Worm (Caenorhabditis elegans): ENCODE results near the gene F52D2.5.

DNA sequence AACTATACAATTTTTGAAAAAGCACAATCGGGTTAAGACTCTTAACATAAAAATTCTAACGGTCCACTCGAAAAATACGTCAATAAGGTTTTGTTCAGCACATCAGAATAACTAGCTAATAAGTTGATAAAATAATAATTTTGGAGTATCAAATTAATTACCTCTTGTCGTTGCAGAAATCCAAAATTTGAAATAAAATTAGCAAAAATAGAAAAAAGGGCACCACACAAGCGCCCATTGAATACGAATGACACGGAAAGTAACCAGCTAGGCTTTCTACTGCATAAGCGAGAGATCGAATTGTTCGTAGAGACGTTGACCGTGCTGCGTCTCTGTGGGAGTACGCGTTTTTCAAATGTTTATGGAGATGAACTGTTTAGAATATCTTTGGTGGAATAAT, 15.5 kb downstream of the F52D2.5 start:
- no peak for TF ChIP-seq unc-39 (tag; optimal IDR thresholded peaks at IDR 0.05)
- TF ChIP-seq fkh-10 (GFP tag; optimal IDR thresholded peaks at IDR 0.05), result no peak
- no peak for TF ChIP-seq nhr-12 (tag; optimal IDR thresholded peaks at IDR 0.05)
- TF ChIP-seq nhr-237 (tag; optimal IDR thresholded peaks at IDR 0.05), result no peak
- TF ChIP-seq R02D3.7 (tag; optimal IDR thresholded peaks at IDR 0.05), result no peak
